Worm (Caenorhabditis elegans): Measurements from ENCODE around the gene C40A11.4.

DNA sequence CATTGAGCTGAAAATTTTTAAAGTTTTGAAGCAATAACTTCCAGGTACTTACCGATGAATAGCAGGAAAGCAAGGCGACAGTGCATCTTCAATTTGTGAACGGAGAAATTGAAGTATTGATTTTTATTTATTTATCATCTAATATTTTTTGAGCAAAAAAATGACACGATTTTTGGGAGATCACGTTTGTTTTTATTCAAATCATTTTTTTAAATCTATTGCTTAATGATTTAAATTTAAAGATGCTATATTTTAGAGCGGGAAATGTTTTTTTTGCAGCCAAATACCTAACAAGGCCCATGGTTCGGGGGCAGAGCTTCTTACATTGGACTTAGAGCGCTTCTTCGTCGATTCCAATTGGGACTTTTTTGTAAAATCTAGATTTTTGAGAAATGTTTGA is 29.2 kb downstream of the C40A11.4 start, which contains the start of gene C33C12.4:
- TF ChIP-seq ets-7 (tag; optimal IDR thresholded peaks at IDR 0.05) (no peak), B0310.2 (tag; optimal IDR thresholded peaks at IDR 0.05) (no peak), F13C5.2 (tag; optimal IDR thresholded peaks at IDR 0.05) (no peak), ama-1 (optimal IDR thresholded peaks at IDR 0.05) (no peak), hnd-1 (tag; optimal IDR thresholded peaks at IDR 0.05) (no peak), pes-1 (GFP tag; IDR thresholded peaks at IDR 0.05) (no peak), flt-1 (GFP tag; IDR thresholded peaks at IDR 0.05) (no peak), aly-1 (tag; optimal IDR thresholded peaks at IDR 0.05) (no peak), hmg-4 (GFP tag; optimal IDR thresholded peaks at IDR 0.05) (no peak), ceh-13 (GFP tag; optimal IDR thresholded peaks at IDR 0.05) (no peak), tbx-11 (GFP tag; IDR thresholded peaks at IDR 0.05) (no peak), ceh-36 (tag; optimal IDR thresholded peaks at IDR 0.05) (no peak), hmbx-1 (tag; optimal IDR thresholded peaks at IDR 0.05) (no peak)

Measured in whole organism, early embryonic.